Worm (Caenorhabditis elegans) whole organism, late embryonic: Measurements from ENCODE around the gene Y45F10B.8.

Experiments used
- F13H6.1 ChIP-seq: sonication (generic microtip); optimal IDR thresholded peaks from 2 replicates; lab custom pipeline; 2016; ENCODE audit warnings: missing genetic modification characterization, missing compliant biosample characterization
- ceh-22 ChIP-seq: sonication (generic microtip); optimal IDR thresholded peaks from 2 replicates; lab custom pipeline; 2017; ENCODE audit warnings: missing biosample characterization, missing genetic modification characterization
- ceh-9 ChIP-seq: sonication (generic microtip); optimal IDR thresholded peaks from 2 replicates; lab custom pipeline; 2016; ENCODE audit warnings: mild to moderate bottlenecking, missing genetic modification characterization, inconsistent platforms, missing compliant biosample characterization
- nfya-1 ChIP-seq: sonication (generic microtip); optimal IDR thresholded peaks from 2 replicates; lab custom pipeline; 2017; ENCODE audit warnings: missing genetic modification characterization, mild to moderate bottlenecking, missing compliant biosample characterization, antibody characterized with exemption, moderate library complexity
- pag-3 ChIP-seq: sonication (generic microtip); optimal IDR thresholded peaks from 2 replicates; lab custom pipeline; 2016; ENCODE audit warnings: missing compliant biosample characterization, missing genetic modification characterization, borderline replicate concordance
- pha-4 ChIP-seq: fragments of 150-350 bp; optimal IDR thresholded peaks from 2 replicates; lab custom pipeline; 2018; ENCODE audit warnings: missing biosample characterization, missing genetic modification reagents, missing genetic modification characterization
- pqm-1 ChIP-seq: sonication (generic microtip); optimal IDR thresholded peaks from 2 replicates; lab custom pipeline; 2016; ENCODE audit warnings: missing genetic modification characterization, missing compliant biosample characterization
- unc-55 ChIP-seq: sonication (generic microtip); optimal IDR thresholded peaks from 2 replicates; lab custom pipeline; 2017; ENCODE audit warnings: missing biosample characterization, missing genetic modification reagents, missing genetic modification characterization

DNA sequence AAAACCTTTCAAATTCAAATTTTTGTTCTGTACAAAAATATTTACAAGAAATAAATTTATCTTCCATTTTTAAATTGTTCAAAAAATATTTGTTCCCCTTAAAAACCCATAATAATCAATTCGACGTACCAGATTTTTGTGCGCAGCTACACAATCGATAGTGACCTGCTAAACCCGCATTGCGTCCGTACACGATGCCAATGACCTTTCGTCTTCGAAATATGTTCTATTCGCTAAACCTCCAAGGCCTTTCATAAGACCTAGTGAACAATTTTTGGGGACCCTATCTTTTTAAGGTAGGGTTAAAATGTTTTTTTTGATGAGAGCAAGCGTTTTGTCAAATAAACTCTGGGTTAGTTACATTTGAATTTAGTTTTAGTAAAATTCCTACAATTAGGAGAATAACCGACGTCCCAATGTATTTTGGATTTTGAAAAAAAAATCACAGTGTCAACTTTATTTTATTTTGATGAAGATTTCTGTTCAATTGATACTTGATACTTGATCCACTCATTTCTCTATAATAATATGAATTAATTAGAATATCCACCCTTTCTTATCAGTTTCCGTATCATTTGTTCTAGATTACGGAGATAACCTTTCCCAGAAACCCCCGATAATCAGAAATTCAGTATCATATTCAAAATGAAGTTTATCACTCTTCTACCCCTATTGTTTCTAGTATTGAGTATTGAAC is 24.0 kb upstream of the Y45F10B.8 start, which contains the start of gene Y45F10B.59:
- TF ChIP-seq ceh-9 (tag; lab: Kevin White, UChicago) (no peak), pha-4 (tag; lab: Kevin White, UChicago) (no peak), nfya-1 (tag; lab: Kevin White, UChicago) (no peak), ceh-22 (tag; lab: Kevin White, UChicago) (no peak), pag-3 (no peak), pqm-1 (tag; lab: Kevin White, UChicago) (no peak), F13H6.1 (tag; lab: Kevin White, UChicago) (no peak), unc-55 (no peak)
